Worm (Caenorhabditis elegans): ENCODE measurements around the gene F42A10.9.
A peak's percentile ranks its signal among the peaks of the same experiment; 100 is the strongest.

F42A10.9 gene

DNA sequence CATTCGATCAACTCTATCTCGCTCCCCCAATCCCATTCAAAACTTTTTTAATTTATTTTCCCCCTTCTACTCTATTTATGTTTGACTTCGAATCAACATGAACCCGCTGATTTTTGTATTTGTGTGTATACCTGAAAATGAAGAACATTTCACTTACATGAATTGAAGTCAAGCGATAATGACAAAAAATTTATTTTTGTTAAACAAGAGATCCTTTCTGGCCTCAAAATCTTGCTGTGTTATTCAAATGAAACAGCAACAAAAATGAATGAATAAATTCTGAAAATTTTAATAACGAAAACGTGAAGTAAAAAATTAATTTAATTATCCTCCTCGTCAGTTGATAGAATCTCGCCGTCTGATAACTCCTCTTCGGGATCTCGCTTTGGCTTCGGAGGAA, 38.1 kb downstream of the F42A10.9 start (continued):
- TF ChIP-seq fkh-3 (tag; optimal IDR thresholded peaks at IDR 0.05) (no peak), snpc-1.1 (tag; optimal IDR thresholded peaks at IDR 0.05; ENCODE audit: insufficient read depth) (peak; percentile 56), lag-1 (GFP tag; IDR thresholded peaks at IDR 0.05) (no peak), snpc-3.4 (tag; optimal IDR thresholded peaks at IDR 0.05) (peak; percentile 19), pha-4 (tag; optimal IDR thresholded peaks at IDR 0.05) (no peak), cebp-1 (GFP tag; IDR thresholded peaks at IDR 0.05) (no peak), cebp-1 (tag; optimal IDR thresholded peaks at IDR 0.05) (peak; percentile 8), lir-1 (GFP tag; conservative IDR thresholded peaks at IDR 0.05) (no peak), die-1 (tag; optimal IDR thresholded peaks at IDR 0.05) (peak; percentile 7), F10E7.11 (tag; optimal IDR thresholded peaks at IDR 0.05) (no peak), hsf-1 (GFP tag; IDR thresholded peaks at IDR 0.05) (peak; percentile 81), lsy-27 (tag; optimal IDR thresholded peaks at IDR 0.05; ENCODE audit: borderline replicate concordance, insufficient read depth) (no peak), sdz-38 (tag; optimal IDR thresholded peaks at IDR 0.05) (no peak), attf-3 (GFP tag; conservative IDR thresholded peaks at IDR 0.05) (0 out of 2 replicates have a peak, but pooled peaks have one; percentile 7), T07F8.4 (tag; optimal IDR thresholded peaks at IDR 0.05) (no peak), ztf-18 (tag; optimal IDR thresholded peaks at IDR 0.05) (peak; percentile 12), mes-4 (tag; optimal IDR thresholded peaks at IDR 0.05) (no peak), madf-6 (GFP tag; IDR thresholded peaks at IDR 0.05) (peak; percentile 50), ekl-4 (GFP tag; IDR thresholded peaks at IDR 0.05) (peak; percentile 55)

DNA sequence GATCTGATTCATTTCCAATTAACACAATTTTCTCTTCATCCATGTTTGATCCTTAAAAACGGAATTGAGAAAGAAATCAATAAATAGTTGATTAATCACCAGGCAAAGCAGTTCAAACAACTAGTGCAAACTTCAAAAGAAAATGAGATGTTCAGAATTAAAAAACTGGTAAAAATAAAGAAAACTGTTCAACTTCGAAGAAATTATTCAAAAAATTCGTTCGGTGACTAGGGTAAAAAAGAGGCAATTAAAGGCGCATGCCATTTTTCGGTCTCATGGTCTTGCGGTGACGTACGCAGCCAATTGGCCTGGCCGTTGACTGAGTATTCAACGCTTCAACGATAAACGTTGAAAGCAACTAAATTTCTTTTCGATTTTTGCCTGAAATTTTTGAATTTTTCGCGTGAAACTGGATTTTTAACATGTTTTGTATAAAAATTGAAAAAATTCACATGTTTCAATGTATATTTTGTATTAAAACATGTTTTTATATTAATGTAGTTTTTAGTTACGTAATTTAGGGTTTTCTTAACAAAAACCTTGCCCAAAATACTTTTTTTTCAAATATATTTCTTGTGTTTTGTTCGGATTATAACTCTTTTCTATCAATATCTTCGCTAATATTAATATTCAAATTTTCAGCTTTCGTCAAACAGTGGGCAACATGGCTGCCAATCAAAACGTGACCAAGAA, 41.9 kb downstream of the F42A10.9 start, which contains the start of the genes sna-3 and rps-3:
Gene sna-3 (minus strand): TSS at position 51 of the 693 bp plus-strand sequence.
Gene rps-3 (plus strand): TSS at position 643 of the 693 bp plus-strand sequence.
- TF ChIP-seq bed-2 (GFP tag; IDR thresholded peaks at IDR 0.05) (no peak), lin-26 (GFP tag; IDR thresholded peaks at IDR 0.05) (no peak), mcd-1 (GFP tag; IDR thresholded peaks at IDR 0.05) (peak; percentile 72), F33H1.4 (GFP tag; IDR thresholded peaks at IDR 0.05) (peak; percentile 93), nhr-90 (tag; optimal IDR thresholded peaks at IDR 0.05) (no peak), lsl-1 (GFP tag; optimal IDR thresholded peaks at IDR 0.05) (peak; percentile 58), K11D2.4 (GFP tag; IDR thresholded peaks at IDR 0.05) (no peak), T26A5.8 (tag; optimal IDR thresholded peaks at IDR 0.05) (no peak), attf-3 (GFP tag; conservative IDR thresholded peaks at IDR 0.05) (peak; percentile 61), nfyb-1 (GFP tag; IDR thresholded peaks at IDR 0.05) (0 out of 2 replicates have a peak, but pooled peaks have one; percentile 53), ama-1 (optimal IDR thresholded peaks at IDR 0.05) (no peak), ama-1 (GFP tag; optimal IDR thresholded peaks at IDR 0.05) (no peak), cebp-1 (GFP tag; IDR thresholded peaks at IDR 0.05) (0 out of 2 replicates have a peak, but pooled peaks have one; percentile 13), cebp-1 (tag; optimal IDR thresholded peaks at IDR 0.05) (peak; percentile 62), aptf-2 (GFP tag; conservative IDR thresholded peaks at IDR 0.05) (no peak), hrde-1 (tag; optimal IDR thresholded peaks at IDR 0.05; ENCODE audit: borderline replicate concordance) (no peak), lag-1 (GFP tag; IDR thresholded peaks at IDR 0.05) (no peak), snpc-4 (GFP tag; optimal IDR thresholded peaks at IDR 0.05) (peak; percentile 10), snpc-4 (tag; optimal IDR thresholded peaks at IDR 0.05) (peak; percentile 26 to 69 (median 42)), F22D6.2 (tag; optimal IDR thresholded peaks at IDR 0.05) (no peak), lsy-27 (tag; optimal IDR thresholded peaks at IDR 0.05; ENCODE audit: borderline replicate concordance, insufficient read depth) (no peak), attf-5 (GFP tag; optimal IDR thresholded peaks at IDR 0.05) (peak; percentile 83), pbrm-1 (GFP tag; IDR thresholded peaks at IDR 0.05) (peak; percentile 64; the same call in 1 of the 2 replicates), ceh-40 (GFP tag; IDR thresholded peaks at IDR 0.05) (no peak), ccch-3 (GFP tag; optimal IDR thresholded peaks at IDR 0.05) (no peak), D2030.7 (GFP tag; IDR thresholded peaks at IDR 0.05) (peak; percentile 72), hmg-1.2 (GFP tag; IDR thresholded peaks at IDR 0.05) (peak; percentile 86), nhr-80 (tag; optimal IDR thresholded peaks at IDR 0.05) (peak; percentile 54), dox-1 (GFP tag; IDR thresholded peaks at IDR 0.05) (0 out of 2 replicates have a peak, but pooled peaks have one; percentile 18), lin-54 (GFP tag; optimal IDR thresholded peaks at IDR 0.05) (peak; percentile 67), lin-40 (tag; optimal IDR thresholded peaks at IDR 0.05) (peak; percentile 27), ztf-26 (tag; optimal IDR thresholded peaks at IDR 0.05) (no peak), ceh-91 (GFP tag; IDR thresholded peaks at IDR 0.05) (peak; percentile 38; the same call in 1 of the 2 replicates)

Measured in whole organism, young adult.